Worm (Caenorhabditis elegans) whole organism, early embryonic: Measurements from ENCODE around the gene unc-36.

ENCODE experiments used
- B0310.2 ChIP-seq: sonication (generic microtip); optimal IDR thresholded peaks from 2 replicates; lab custom pipeline; 2016; ENCODE audit warnings: mild to moderate bottlenecking, missing genetic modification characterization, missing compliant biosample characterization
- ama-1 ChIP-seq: fragments of 150-350 bp; optimal IDR thresholded peaks from 2 replicates; lab custom pipeline; 2014
- ets-7 ChIP-seq: sonication (generic microtip); optimal IDR thresholded peaks from 2 replicates; lab custom pipeline; 2016; ENCODE audit warnings: missing genotype, missing genetic modification characterization, missing compliant biosample characterization
- hnd-1 ChIP-seq: sonication (generic microtip); optimal IDR thresholded peaks from 2 replicates; lab custom pipeline; 2016; ENCODE audit warnings: missing genetic modification characterization, missing compliant biosample characterization

- TF ChIP-seq hnd-1 (tag; lab: Kevin White, UChicago) (no peak), ets-7 (tag; lab: Kevin White, UChicago) (no peak), ama-1 (lab: Kevin White, UChicago) (no peak), B0310.2 (tag; lab: Kevin White, UChicago) (no peak)
Measured at ce11 chrIII:8178924-8179323, 22.1 kb downstream of the unc-36 start, which contains the start of gene C50C3.5.
